Worm (Caenorhabditis elegans): ENCODE measurements around the gene slc-25A18.2.
A peak's percentile ranks its signal among the peaks of the same experiment; 100 is the strongest.

The slc-25A18.2 gene

ce11 chrIV:7477197-7477596 lies 2.4 kb downstream of the slc-25A18.2 start, which contains the start of gene pycr-4:
pycr-4 (minus strand) TSS chrIV:7477297.
- no peak for TF ChIP-seq hlh-6 (tag; optimal IDR thresholded peaks at IDR 0.05)
- TF ChIP-seq rnt-1 (tag; optimal IDR thresholded peaks at IDR 0.05): no peak
- no peak for TF ChIP-seq nfya-1 (tag; optimal IDR thresholded peaks at IDR 0.05)
- no peak for TF ChIP-seq hlh-15 (tag; optimal IDR thresholded peaks at IDR 0.05)
- no peak for TF ChIP-seq pros-1 (tag; optimal IDR thresholded peaks at IDR 0.05)
- no peak for TF ChIP-seq K09A11.1 (tag; optimal IDR thresholded peaks at IDR 0.05; ENCODE audit: insufficient read depth)
- TF ChIP-seq lim-6 (tag; optimal IDR thresholded peaks at IDR 0.05): no peak
- no peak for TF ChIP-seq T23F11.4 (GFP tag; optimal IDR thresholded peaks at IDR 0.05)
- no peak for TF ChIP-seq ttx-3 (tag; optimal IDR thresholded peaks at IDR 0.05)
- TF ChIP-seq C38D4.7 (GFP tag; optimal IDR thresholded peaks at IDR 0.05): no peak
- TF ChIP-seq ref-2 (tag; optimal IDR thresholded peaks at IDR 0.05): no peak
- TF ChIP-seq ceh-18 (tag; optimal IDR thresholded peaks at IDR 0.05): no peak
- no peak for TF ChIP-seq nhr-11 (tag; optimal IDR thresholded peaks at IDR 0.05)

DNA sequence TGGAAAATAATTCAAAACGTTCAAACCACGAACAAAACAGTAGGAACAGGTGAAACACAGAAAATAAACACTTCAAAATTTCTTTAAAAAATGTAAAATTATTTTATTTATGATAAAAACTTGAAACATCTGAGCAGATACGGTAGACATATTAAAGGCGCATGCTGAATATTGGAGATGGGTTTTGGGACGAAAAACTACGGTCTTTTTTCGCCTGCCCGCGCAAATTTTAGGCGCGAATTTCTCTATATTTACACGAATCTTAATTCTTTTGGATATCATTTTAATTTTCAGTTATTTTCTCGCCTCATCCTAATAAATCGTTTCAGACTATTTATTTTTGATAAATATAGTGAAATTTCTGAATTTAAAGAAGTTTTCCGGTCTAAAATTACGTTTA lies 2.9 kb downstream of the slc-25A18.2 start:
- TF ChIP-seq elt-4 (tag; optimal IDR thresholded peaks at IDR 0.05) (no peak), che-1 (tag; optimal IDR thresholded peaks at IDR 0.05) (no peak), pax-1 (tag; optimal IDR thresholded peaks at IDR 0.05) (no peak), ahr-1 (tag; optimal IDR thresholded peaks at IDR 0.05) (no peak), ceh-19 (GFP tag; optimal IDR thresholded peaks at IDR 0.05) (no peak), hlh-15 (tag; optimal IDR thresholded peaks at IDR 0.05) (no peak), pqm-1 (tag; optimal IDR thresholded peaks at IDR 0.05) (no peak)

- TF ChIP-seq ama-1 (optimal IDR thresholded peaks at IDR 0.05) (no peak), pros-1 (tag; optimal IDR thresholded peaks at IDR 0.05) (no peak), pha-4 (tag; optimal IDR thresholded peaks at IDR 0.05) (no peak), npax-4 (tag; optimal IDR thresholded peaks at IDR 0.05) (no peak), ttx-3 (tag; optimal IDR thresholded peaks at IDR 0.05) (no peak), unc-42 (tag; optimal IDR thresholded peaks at IDR 0.05) (no peak), pat-9 (tag; optimal IDR thresholded peaks at IDR 0.05) (no peak)
Measured at ce11 chrIV:7478134-7478533, 3.3 kb downstream of the slc-25A18.2 start, which contains the start of gene rod-1. rod-1 (plus strand) TSS chrIV:7478452.

- TF ChIP-seq ttx-3 (tag; optimal IDR thresholded peaks at IDR 0.05): no peak
- peak; percentile 2 for TF ChIP-seq syd-9 (tag; optimal IDR thresholded peaks at IDR 0.05)
- TF ChIP-seq unc-3 (GFP tag; conservative IDR thresholded peaks at IDR 0.05): no peak
- TF ChIP-seq unc-3 (tag; optimal IDR thresholded peaks at IDR 0.05): no peak
- peak; percentile 40 for TF ChIP-seq ceh-19 (GFP tag; optimal IDR thresholded peaks at IDR 0.05)
- TF ChIP-seq ahr-1 (tag; optimal IDR thresholded peaks at IDR 0.05): peak; percentile 38
- peak; percentile 39 for TF ChIP-seq dmd-4 (tag; optimal IDR thresholded peaks at IDR 0.05; ENCODE audit: borderline replicate concordance)
- peak; percentile 38 for TF ChIP-seq ceh-14 (tag; optimal IDR thresholded peaks at IDR 0.05)
- peak; percentile 78 for TF ChIP-seq pros-1 (tag; optimal IDR thresholded peaks at IDR 0.05)
- no peak for TF ChIP-seq ceh-9 (tag; optimal IDR thresholded peaks at IDR 0.05)
- TF ChIP-seq ceh-48 (tag; optimal IDR thresholded peaks at IDR 0.05): no peak
- TF ChIP-seq fkh-6 (tag; optimal IDR thresholded peaks at IDR 0.05): no peak
- TF ChIP-seq ets-4 (tag; optimal IDR thresholded peaks at IDR 0.05): peak; percentile 61
- no peak for TF ChIP-seq hlh-13 (GFP tag; optimal IDR thresholded peaks at IDR 0.05)
- TF ChIP-seq ceh-45 (GFP tag; IDR thresholded peaks at IDR 0.05): peak; percentile 66; the same call in 1 of the 2 replicates
- TF ChIP-seq fax-1 (tag; optimal IDR thresholded peaks at IDR 0.05): no peak
- peak; percentile 65 for TF ChIP-seq rnt-1 (tag; optimal IDR thresholded peaks at IDR 0.05)
- peak; percentile 44 for TF ChIP-seq ztf-16 (tag; optimal IDR thresholded peaks at IDR 0.05)
- no peak for TF ChIP-seq pag-3 (tag; optimal IDR thresholded peaks at IDR 0.05; ENCODE audit: borderline replicate concordance)
- TF ChIP-seq ama-1 (optimal IDR thresholded peaks at IDR 0.05): no peak
- peak; percentile 88 for TF ChIP-seq tbx-2 (tag; optimal IDR thresholded peaks at IDR 0.05)
- peak; percentile 36 for TF ChIP-seq hlh-6 (tag; optimal IDR thresholded peaks at IDR 0.05)
- no peak for TF ChIP-seq sox-4 (tag; optimal IDR thresholded peaks at IDR 0.05)
- TF ChIP-seq unc-55 (GFP tag; optimal IDR thresholded peaks at IDR 0.05): peak; percentile 80
- no peak for TF ChIP-seq fkh-10 (GFP tag; optimal IDR thresholded peaks at IDR 0.05)
- TF ChIP-seq ceh-6 (GFP tag; optimal IDR thresholded peaks at IDR 0.05): peak; percentile 15
- TF ChIP-seq nhr-11 (tag; optimal IDR thresholded peaks at IDR 0.05): no peak
- no peak for TF ChIP-seq elt-4 (tag; optimal IDR thresholded peaks at IDR 0.05)
- no peak for TF ChIP-seq Y22D7AL.16 (tag; optimal IDR thresholded peaks at IDR 0.05)
- TF ChIP-seq gmeb-2 (tag; optimal IDR thresholded peaks at IDR 0.05): no peak
- no peak for TF ChIP-seq pqm-1 (tag; optimal IDR thresholded peaks at IDR 0.05)
Measured at ce11 chrIV:7486201-7486947, 11.5 kb downstream of the slc-25A18.2 start, which contains the start of the genes his-61 and his-62. his-61 (minus strand) TSS chrIV:7486217. his-62 (plus strand) TSS chrIV:7486545.
